Worm (Caenorhabditis elegans) whole organism, L1 larva: ENCODE measurements around the gene nspc-5.

Source experiments
- F16B12.6 ChIP-seq: fragments of 150-350 bp; optimal IDR thresholded peaks from 2 replicates; lab custom pipeline; 2014; ENCODE audit warnings: missing biosample characterization, missing genetic modification characterization
- ceh-63 ChIP-seq: fragments of 200-800 bp; sonication (Bioruptor generic); optimal IDR thresholded peaks from 2 replicates; lab custom pipeline; 2018; ENCODE audit warnings: mild to moderate bottlenecking, missing genetic modification characterization, missing compliant biosample characterization
- ceh-82 ChIP-seq, 3 experiments: fragments of 150-350 bp in 1 of 3; sonication (generic microtip) in 2 of 3; optimal IDR thresholded peaks; 2 replicates each; lab custom pipeline; 2014 to 2017; ENCODE audit warnings: missing biosample characterization in 3 of 3, missing genetic modification characterization in 3 of 3
- efl-1 ChIP-seq, 4 experiments: fragments of 150-350 bp; optimal IDR thresholded peaks in 3 of 4; peaks in 1 of 4; 1 replicate in 1 of 4; 2 replicates in 3 of 4; lab custom pipeline; 2014; ENCODE audit warnings: missing biosample characterization in 2 of 4, missing genetic modification characterization in 2 of 4, missing genetic modification reagents in 2 of 4
- elt-3 ChIP-seq, 6 experiments: fragments of 150-350 bp in 1 of 6; sonication (generic microtip); optimal IDR thresholded peaks; 2 replicates each; lab custom pipeline; 2017 to 2018; ENCODE audit warnings: missing biosample characterization in 6 of 6, missing genetic modification characterization in 6 of 6, inconsistent platforms in 1 of 6
- lin-39 ChIP-seq: fragments of 150-350 bp; optimal IDR thresholded peaks from 2 replicates; lab custom pipeline; 2014; ENCODE audit warnings: missing biosample characterization, missing genetic modification reagents, missing genetic modification characterization
- nhr-12 ChIP-seq: sonication (generic microtip); optimal IDR thresholded peaks from 2 replicates; lab custom pipeline; 2017; ENCODE audit warnings: missing biosample characterization, missing genetic modification characterization
- nhr-28 ChIP-seq: fragments of 150-350 bp; optimal IDR thresholded peaks from 2 replicates; lab custom pipeline; 2014; ENCODE audit warnings: missing biosample characterization, missing genetic modification characterization
- pax-3 ChIP-seq: fragments of 200-800 bp; sonication (Bioruptor generic); optimal IDR thresholded peaks from 2 replicates; lab custom pipeline; 2018; ENCODE audit warnings: mild to moderate bottlenecking, missing genetic modification characterization, moderate library complexity, missing compliant biosample characterization

DNA sequence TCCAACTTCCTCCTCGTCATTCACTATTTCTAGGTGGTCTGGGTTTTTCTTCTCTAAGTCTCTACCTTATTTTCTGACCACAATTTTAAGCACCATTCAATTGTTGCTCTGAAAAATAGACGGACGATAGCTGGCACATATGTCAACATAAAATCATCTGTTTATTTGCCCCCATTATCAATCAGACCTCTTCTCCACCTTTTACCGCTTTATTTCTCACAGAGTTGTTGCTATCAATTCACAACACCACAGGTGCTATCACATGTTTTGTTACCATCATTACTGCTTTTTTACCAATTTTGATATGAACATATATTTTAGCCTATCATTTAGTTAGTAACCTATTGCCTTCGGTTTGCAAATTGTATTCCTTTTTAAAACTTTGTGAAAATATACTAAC lies 45.8 kb upstream of the nspc-5 start:
- TF ChIP-seq nhr-12 (tag; lab: Kevin White, UChicago) (no peak), nhr-28 (tag; lab: Kevin White, UChicago) (no peak), ceh-63 (GFP tag; lab: Kevin White, UChicago) (no peak), lin-39 (tag; lab: Kevin White, UChicago) (no peak), efl-1 (optimal IDR thresholded peaks at IDR 0.05; lab: Kevin White, UChicago) (no peak), efl-1 (GFP tag; optimal IDR thresholded peaks at IDR 0.05 in 1 of 2; lab: Kevin White, UChicago) (no peak), ceh-82 (tag; optimal IDR thresholded peaks at IDR 0.05; lab: Kevin White, UChicago) (no peak), elt-3 (tag; optimal IDR thresholded peaks at IDR 0.05; lab: Kevin White, UChicago) (no peak), pax-3 (tag; lab: Kevin White, UChicago) (no peak), F16B12.6 (no peak)
